Fruit fly (Drosophila melanogaster) S2 (cell line): ENCODE measurements around the gene Tet.

Experiments used
- CG8478 ChIP-seq: fragments of >200 bp; optimal IDR thresholded peaks from 2 replicates; lab custom pipeline; 2018
- CTCF ChIP-seq, 2 experiments: fragments of >200 bp; optimal IDR thresholded peaks; 2 replicates each; lab custom pipeline; 2018

dm6 chr3L:2805956-2806527 lies 72.9 kb downstream of the Tet start:
- no peak for TF ChIP-seq CTCF (optimal IDR thresholded peaks at IDR 0.05; lab: Kevin White, UChicago)
- TF ChIP-seq CG8478 (lab: Kevin White, UChicago) = no peak
